Fruit fly (Drosophila melanogaster) whole organism, prepupa: Measurements from ENCODE around the gene CG14646.

Source experiments
- CG1621 ChIP-seq: fragments of 200-800 bp; sonication (Bioruptor generic); optimal IDR thresholded peaks from 3 replicates; lab custom pipeline; 2018; ENCODE audit warnings: missing biosample characterization, mild to moderate bottlenecking, missing genetic modification characterization
- Eip93F ChIP-seq: fragments of 200-800 bp; sonication (Bioruptor generic); optimal IDR thresholded peaks from 2 replicates; lab custom pipeline; 2016; ENCODE audit warnings: missing biosample characterization, mild to moderate bottlenecking, missing genetic modification characterization
- Ets21C ChIP-seq: fragments of 200-800 bp; sonication (Bioruptor generic); optimal IDR thresholded peaks from 3 replicates; lab custom pipeline; 2016; ENCODE audit warnings: missing biosample characterization, missing genetic modification characterization
- OdsH ChIP-seq: fragments of 200-800 bp; sonication (Bioruptor generic); optimal IDR thresholded peaks from 3 replicates; lab custom pipeline; 2016; ENCODE audit warnings: missing biosample characterization, missing genetic modification characterization
- Sox15 ChIP-seq: fragments of 200-800 bp; sonication (Bioruptor generic); optimal IDR thresholded peaks from 3 replicates; lab custom pipeline; 2016; ENCODE audit warnings: missing biosample characterization, missing genetic modification characterization
- acj6 ChIP-seq: fragments of 200-800 bp; sonication (Bioruptor generic); optimal IDR thresholded peaks from 3 replicates; lab custom pipeline; 2016; ENCODE audit warnings: missing biosample characterization, missing genetic modification characterization
- fd85E ChIP-seq: fragments of 200-800 bp; sonication (Bioruptor generic); optimal IDR thresholded peaks from 3 replicates; lab custom pipeline; 2016; ENCODE audit warnings: missing biosample characterization, missing genetic modification characterization
- fkh ChIP-seq: fragments of 200-800 bp; sonication (Bioruptor generic); optimal IDR thresholded peaks from 3 replicates; lab custom pipeline; 2017; ENCODE audit warnings: missing biosample characterization, mild to moderate bottlenecking, missing genetic modification characterization, moderate library complexity

DNA sequence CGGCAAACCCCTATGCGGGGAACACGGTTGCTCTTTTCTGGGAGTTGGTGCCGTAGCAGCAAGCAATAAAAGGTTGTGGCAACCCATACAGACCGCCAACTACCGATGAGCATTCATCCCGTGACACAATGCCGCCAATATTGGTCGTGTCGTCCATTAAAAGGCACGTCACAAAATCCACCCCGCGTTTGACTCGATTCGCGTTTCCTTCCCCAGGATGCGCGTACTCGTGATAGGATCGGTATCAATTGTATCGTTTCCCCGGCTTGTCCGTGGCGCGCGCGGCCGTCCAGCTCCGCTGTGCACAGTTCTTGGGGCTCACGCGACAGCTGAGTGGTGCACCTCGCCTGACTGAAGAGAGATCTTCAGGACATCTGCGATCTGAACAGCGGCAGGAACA, 40.0 kb upstream of the CG14646 start:
- TF ChIP-seq Sox15 (no peak), fd85E (no peak), OdsH (GFP tag; lab: Kevin White, UChicago) (no peak), Ets21C (GFP tag; lab: Kevin White, UChicago) (no peak), Eip93F (GFP tag; lab: Kevin White, UChicago) (no peak), acj6 (GFP tag; lab: Kevin White, UChicago) (no peak), CG1621 (tag; lab: Kevin White, UChicago) (no peak), fkh (GFP tag; lab: Kevin White, UChicago) (no peak)
